Worm (Caenorhabditis elegans) whole organism, L1 larva: ENCODE measurements around the gene sec-24.1.

Experiments used
- C04F5.9 ChIP-seq: sonication (generic microtip); optimal IDR thresholded peaks from 2 replicates; lab custom pipeline; 2016; ENCODE audit warnings: missing genetic modification characterization, missing compliant biosample characterization
- ama-1 ChIP-seq: fragments of 150-350 bp; optimal IDR thresholded peaks from 2 replicates; lab custom pipeline; 2014
- ces-1 ChIP-seq: fragments of 150-350 bp; optimal IDR thresholded peaks from 2 replicates; lab custom pipeline; 2014; ENCODE audit warnings: missing biosample characterization, missing genetic modification reagents, missing genetic modification characterization
- dpl-1 ChIP-seq, 3 experiments: fragments of 150-350 bp in 2 of 3; sonication (generic microtip) in 1 of 3; optimal IDR thresholded peaks; 2 replicates each; lab custom pipeline; 2014 to 2017; ENCODE audit warnings: missing biosample characterization in 3 of 3, missing genetic modification characterization in 3 of 3, missing genetic modification reagents in 3 of 3
- dsc-1 ChIP-seq: sonication (generic microtip); optimal IDR thresholded peaks from 2 replicates; lab custom pipeline; 2016; ENCODE audit warnings: mild to moderate bottlenecking, missing genetic modification characterization, missing compliant biosample characterization
- efl-1 ChIP-seq, 4 experiments: fragments of 150-350 bp; optimal IDR thresholded peaks in 3 of 4; peaks in 1 of 4; 1 replicate in 1 of 4; 2 replicates in 3 of 4; lab custom pipeline; 2014; ENCODE audit warnings: missing biosample characterization in 2 of 4, missing genetic modification characterization in 2 of 4, missing genetic modification reagents in 2 of 4
- efl-3 ChIP-seq: fragments of 200-800 bp; sonication (Bioruptor generic); optimal IDR thresholded peaks from 2 replicates; lab custom pipeline; 2018; ENCODE audit warnings: mild to moderate bottlenecking, missing genetic modification characterization, missing compliant biosample characterization
- lin-14 ChIP-seq: fragments of 200-800 bp; sonication (Bioruptor generic); optimal IDR thresholded peaks from 2 replicates; lab custom pipeline; 2018; ENCODE audit warnings: mild to moderate bottlenecking, missing genetic modification characterization, moderate library complexity, missing compliant biosample characterization
- lin-35 ChIP-seq, 2 experiments: fragments of 150-350 bp; optimal IDR thresholded peaks; 2 replicates each; lab custom pipeline; 2014; ENCODE audit warnings: missing biosample characterization in 2 of 2, missing genetic modification characterization in 2 of 2, missing genetic modification reagents in 2 of 2
- lin-39 ChIP-seq: fragments of 150-350 bp; optimal IDR thresholded peaks from 2 replicates; lab custom pipeline; 2014; ENCODE audit warnings: missing biosample characterization, missing genetic modification reagents, missing genetic modification characterization
- lsy-2 ChIP-seq, 2 experiments: fragments of 150-350 bp; optimal IDR thresholded peaks; 2 replicates each; lab custom pipeline; 2014; ENCODE audit warnings: missing biosample characterization in 2 of 2, missing genetic modification characterization in 2 of 2
- mef-2 ChIP-seq: fragments of 150-350 bp; optimal IDR thresholded peaks from 2 replicates; lab custom pipeline; 2014; ENCODE audit warnings: missing biosample characterization, missing genetic modification characterization
- mep-1 ChIP-seq: fragments of 150-350 bp; optimal IDR thresholded peaks from 2 replicates; lab custom pipeline; 2014; ENCODE audit warnings: missing biosample characterization, missing genetic modification characterization
- nhr-11 ChIP-seq: fragments of 150-350 bp; optimal IDR thresholded peaks from 2 replicates; lab custom pipeline; 2014; ENCODE audit warnings: missing biosample characterization, missing genetic modification characterization
- nhr-28 ChIP-seq: fragments of 150-350 bp; optimal IDR thresholded peaks from 2 replicates; lab custom pipeline; 2014; ENCODE audit warnings: missing biosample characterization, missing genetic modification characterization
- nhr-71 ChIP-seq: sonication (generic microtip); optimal IDR thresholded peaks from 2 replicates; lab custom pipeline; 2016; ENCODE audit warnings: mild to moderate bottlenecking, missing genetic modification characterization, moderate library complexity, missing compliant biosample characterization
- nhr-76 ChIP-seq: sonication (generic microtip); optimal IDR thresholded peaks from 2 replicates; lab custom pipeline; 2017; ENCODE audit warnings: missing biosample characterization, missing genetic modification characterization
- nhr-90 ChIP-seq: sonication (generic microtip); optimal IDR thresholded peaks from 2 replicates; lab custom pipeline; 2016; ENCODE audit warnings: mild to moderate bottlenecking, missing genetic modification characterization, missing compliant biosample characterization; ENCODE audit not compliant: poor library complexity
- pax-3 ChIP-seq: fragments of 200-800 bp; sonication (Bioruptor generic); optimal IDR thresholded peaks from 2 replicates; lab custom pipeline; 2018; ENCODE audit warnings: mild to moderate bottlenecking, missing genetic modification characterization, moderate library complexity, missing compliant biosample characterization
- skn-1 ChIP-seq: fragments of 150-350 bp; optimal IDR thresholded peaks from 2 replicates; lab custom pipeline; 2014; ENCODE audit warnings: missing biosample characterization, missing genetic modification characterization
- swsn-7 ChIP-seq: sonication (generic microtip); optimal IDR thresholded peaks from 2 replicates; lab custom pipeline; 2016; ENCODE audit warnings: missing genetic modification characterization, missing compliant biosample characterization
- tbx-2 ChIP-seq: sonication (generic microtip); optimal IDR thresholded peaks from 2 replicates; lab custom pipeline; 2016; ENCODE audit warnings: missing genetic modification characterization, missing compliant biosample characterization
- unc-130 ChIP-seq: fragments of 150-350 bp; optimal IDR thresholded peaks from 2 replicates; lab custom pipeline; 2017; ENCODE audit warnings: missing biosample characterization, missing genetic modification characterization, inconsistent platforms
- unc-86 ChIP-seq: sonication (generic microtip); optimal IDR thresholded peaks from 2 replicates; lab custom pipeline; 2016; ENCODE audit warnings: missing genetic modification characterization, missing compliant biosample characterization
- xbp-1 ChIP-seq: sonication (generic microtip); optimal IDR thresholded peaks from 2 replicates; lab custom pipeline; 2016; ENCODE audit warnings: missing genetic modification characterization, missing compliant biosample characterization

sec-24.1 gene

DNA sequence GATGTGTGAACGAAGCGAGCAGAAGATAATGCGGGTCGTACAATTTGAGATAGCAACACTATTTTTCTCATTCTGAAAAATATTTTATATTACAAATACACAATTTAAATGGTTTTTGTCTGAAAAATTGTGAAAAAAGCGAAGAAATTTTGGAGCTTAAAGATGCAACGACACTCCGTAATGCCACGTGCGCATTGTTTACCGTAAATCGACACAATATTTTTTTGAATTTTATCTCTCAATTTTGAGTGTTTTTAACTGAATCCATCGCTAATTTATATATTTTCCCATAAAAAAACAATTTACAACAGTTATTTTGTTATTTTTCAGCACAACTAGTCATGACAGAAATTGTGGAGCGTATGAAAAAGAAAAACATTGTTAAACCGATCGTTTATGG lies 45.0 kb downstream of the sec-24.1 start, which contains the start of the genes M04B2.4 and gfl-1 (continued):
- no peak for TF ChIP-seq pax-3 (tag; lab: Kevin White, UChicago)
- TF ChIP-seq efl-3 (GFP tag; lab: Kevin White, UChicago), result no peak
- peak; percentile 54 to 74 for TF ChIP-seq lsy-2 (tag; optimal IDR thresholded peaks at IDR 0.05; lab: Kevin White, UChicago)
- TF ChIP-seq nhr-11, result no peak
- peak; percentile 13 for TF ChIP-seq nhr-90 (tag; lab: Kevin White, UChicago)
- no peak for TF ChIP-seq ces-1 (GFP tag; lab: Kevin White, UChicago)
- TF ChIP-seq nhr-71 (tag; lab: Kevin White, UChicago), result peak; percentile 59
- no peak for TF ChIP-seq nhr-28 (tag; lab: Kevin White, UChicago)
- peak; percentile 40 for TF ChIP-seq tbx-2 (tag; lab: Kevin White, UChicago)
- TF ChIP-seq lin-35 (GFP tag; optimal IDR thresholded peaks at IDR 0.05; lab: Kevin White, UChicago), result peak; percentile 66 to 80
- no peak for TF ChIP-seq unc-130 (tag; lab: Kevin White, UChicago)
- TF ChIP-seq efl-1 (optimal IDR thresholded peaks at IDR 0.05; lab: Kevin White, UChicago), result peak; percentile 34 to 67
- TF ChIP-seq efl-1 (GFP tag; optimal IDR thresholded peaks at IDR 0.05 in 1 of 2; lab: Kevin White, UChicago), result peak; percentile 76 to 96
- TF ChIP-seq skn-1 (tag; lab: Kevin White, UChicago), result peak; percentile 51
- TF ChIP-seq unc-86 (tag; lab: Kevin White, UChicago), result peak; percentile 4
- no peak for TF ChIP-seq nhr-76 (tag; lab: Kevin White, UChicago)
- no peak for TF ChIP-seq ama-1 (lab: Kevin White, UChicago)
- TF ChIP-seq dpl-1 (GFP tag; optimal IDR thresholded peaks at IDR 0.05; lab: Kevin White, UChicago), result peak; percentile 62 to 73 (median 72)
- peak; percentile 53 for TF ChIP-seq xbp-1
- TF ChIP-seq mep-1 (tag; lab: Kevin White, UChicago), result peak; percentile 85
- TF ChIP-seq swsn-7 (tag; lab: Kevin White, UChicago), result peak; percentile 52
- no peak for TF ChIP-seq C04F5.9
- TF ChIP-seq lin-14 (GFP tag; lab: Kevin White, UChicago), result no peak
- TF ChIP-seq mef-2 (tag; lab: Kevin White, UChicago), result no peak
- peak; percentile 50 for TF ChIP-seq dsc-1 (tag; lab: Kevin White, UChicago)
- TF ChIP-seq lin-39 (tag; lab: Kevin White, UChicago), result peak; percentile 11
